Fruit fly (Drosophila melanogaster) whole organism, embryonic: Measurements from ENCODE around the gene CG10730.

ENCODE experiments used
- Antp ChIP-seq: fragments of 200-800 bp; sonication (Bioruptor generic); optimal IDR thresholded peaks from 3 replicates; lab custom pipeline; 2016; ENCODE audit warnings: missing biosample characterization, missing genetic modification characterization
- B-H2 ChIP-seq: fragments of 200-800 bp; sonication (Bioruptor generic); optimal IDR thresholded peaks from 2 replicates; lab custom pipeline; 2018; ENCODE audit warnings: missing biosample characterization, mild to moderate bottlenecking, missing genetic modification characterization
- Bdp1 ChIP-seq: fragments of 200-800 bp; sonication (Bioruptor generic); optimal IDR thresholded peaks from 3 replicates; lab custom pipeline; 2016; ENCODE audit warnings: missing biosample characterization, missing genetic modification characterization
- CG10209 ChIP-seq: fragments of 200-800 bp; sonication (Bioruptor generic); optimal IDR thresholded peaks from 3 replicates; lab custom pipeline; 2017; ENCODE audit warnings: missing biosample characterization, mild to moderate bottlenecking, missing genetic modification characterization, missing genetic modification reagents
- CG10321 ChIP-seq: fragments of 200-800 bp; sonication (Bioruptor generic); IDR thresholded peaks from 2 replicates; pipeline ENCODE4 v1.3.6; 2022; ENCODE audit warnings: missing biosample characterization, missing genetic modification characterization
- CG10366 ChIP-seq: fragments of 200-800 bp; sonication (Bioruptor generic); IDR thresholded peaks from 2 replicates; pipeline ENCODE4 v1.3.6; 2022; ENCODE audit warnings: missing biosample characterization, missing genetic modification characterization
- CG11093 ChIP-seq: fragments of 200-800 bp; sonication (Bioruptor generic); IDR thresholded peaks from 3 replicates; pipeline ENCODE4 v1.3.6; 2022; ENCODE audit warnings: missing biosample characterization, missing genetic modification characterization
- CG12391 ChIP-seq: fragments of 200-800 bp; sonication (Bioruptor generic); optimal IDR thresholded peaks from 3 replicates; lab custom pipeline; 2018; ENCODE audit warnings: missing biosample characterization, mild to moderate bottlenecking, missing genetic modification characterization, moderate library complexity
- CG13123 ChIP-seq: fragments of 200-800 bp; sonication (Bioruptor generic); optimal IDR thresholded peaks from 2 replicates; lab custom pipeline; 2016; ENCODE audit warnings: missing biosample characterization, missing genetic modification characterization
- CG15601 ChIP-seq: fragments of 200-800 bp; sonication (Bioruptor generic); optimal IDR thresholded peaks from 3 replicates; lab custom pipeline; 2019; ENCODE audit warnings: missing biosample characterization, mild to moderate bottlenecking, missing genetic modification characterization, moderate library complexity
- CG2116 ChIP-seq: fragments of 200-800 bp; sonication (Bioruptor generic); optimal IDR thresholded peaks from 3 replicates; lab custom pipeline; 2018; ENCODE audit warnings: missing biosample characterization, mild to moderate bottlenecking, missing genetic modification characterization
- CG3065 ChIP-seq: fragments of 200-800 bp; sonication (Bioruptor generic); optimal IDR thresholded peaks from 2 replicates; lab custom pipeline; 2016; ENCODE audit warnings: missing biosample characterization, missing genetic modification characterization
- CG34422 ChIP-seq: fragments of 200-800 bp; sonication (Bioruptor generic); IDR thresholded peaks from 3 replicates; pipeline ENCODE4 v1.3.6; 2022; ENCODE audit warnings: missing biosample characterization, missing genetic modification characterization
- CG4424 ChIP-seq: fragments of 200-800 bp; sonication (Bioruptor generic); optimal IDR thresholded peaks from 3 replicates; lab custom pipeline; 2016; ENCODE audit warnings: missing biosample characterization, missing genetic modification characterization
- CG5180 ChIP-seq: fragments of 200-800 bp; sonication (Bioruptor generic); optimal IDR thresholded peaks from 3 replicates; lab custom pipeline; 2017; ENCODE audit warnings: missing biosample characterization, missing genetic modification characterization, mild to moderate bottlenecking, moderate library complexity, missing genetic modification reagents
- CG6254 ChIP-seq: fragments of 200-800 bp; sonication (Bioruptor generic); optimal IDR thresholded peaks from 3 replicates; lab custom pipeline; 2017; ENCODE audit warnings: mild to moderate bottlenecking, missing biosample characterization, missing genetic modification reagents, missing genetic modification characterization
- CG6813 ChIP-seq: fragments of 200-800 bp; sonication (Bioruptor generic); optimal IDR thresholded peaks from 2 replicates; lab custom pipeline; 2017; ENCODE audit warnings: missing biosample characterization, missing genetic modification characterization, mild to moderate bottlenecking, moderate library complexity, missing genetic modification reagents
- CG8359 ChIP-seq: fragments of 200-800 bp; sonication (Bioruptor generic); optimal IDR thresholded peaks from 2 replicates; lab custom pipeline; 2017; ENCODE audit warnings: missing biosample characterization, mild to moderate bottlenecking, missing genetic modification characterization, borderline replicate concordance
- CG9215 ChIP-seq: fragments of 200-800 bp; sonication (Bioruptor generic); IDR thresholded peaks from 2 replicates; pipeline ENCODE4 v1.3.6; 2022; ENCODE audit warnings: missing biosample characterization, missing genetic modification characterization
- Camta ChIP-seq: fragments of 200-800 bp; sonication (Bioruptor generic); optimal IDR thresholded peaks from 2 replicates; lab custom pipeline; 2016; ENCODE audit warnings: missing biosample characterization, missing genetic modification characterization
- Chrac-16 ChIP-seq: fragments of 200-800 bp; sonication (Bioruptor generic); optimal IDR thresholded peaks from 3 replicates; lab custom pipeline; 2016; ENCODE audit warnings: missing biosample characterization, missing genetic modification characterization
- CkIIα-i1 ChIP-seq: fragments of 200-800 bp; sonication (Bioruptor generic); IDR thresholded peaks from 2 replicates; pipeline ENCODE4 v1.3.6; 2022; ENCODE audit warnings: missing biosample characterization, missing genetic modification characterization
- CoRest ChIP-seq: fragments of 200-800 bp; sonication (Bioruptor generic); optimal IDR thresholded peaks from 3 replicates; lab custom pipeline; 2018; ENCODE audit warnings: missing biosample characterization, mild to moderate bottlenecking, missing genetic modification characterization, moderate library complexity
- Dbx ChIP-seq: fragments of 200-800 bp; sonication (Bioruptor generic); IDR thresholded peaks from 3 replicates; pipeline ENCODE4 v1.3.6; 2022; ENCODE audit warnings: missing biosample characterization, missing genetic modification characterization
- Dfd ChIP-seq, 2 experiments: fragments of >200 bp; optimal IDR thresholded peaks; 2 replicates each; lab custom pipeline; 2017; ENCODE audit warnings: missing biosample characterization in 2 of 2, missing genetic modification characterization in 2 of 2
- Dref ChIP-seq: fragments of 200-800 bp; sonication (Bioruptor generic); IDR thresholded peaks from 2 replicates; pipeline ENCODE4 v1.3.6; 2022; ENCODE audit warnings: missing biosample characterization, missing genetic modification characterization
- Fer3 ChIP-seq: fragments of 200-800 bp; sonication (Bioruptor generic); optimal IDR thresholded peaks from 2 replicates; lab custom pipeline; 2018; ENCODE audit warnings: missing biosample characterization, mild to moderate bottlenecking, missing genetic modification characterization, moderate library complexity
- HLHmδ ChIP-seq: fragments of 200-800 bp; sonication (Bioruptor generic); optimal IDR thresholded peaks from 2 replicates; lab custom pipeline; 2018; ENCODE audit warnings: missing biosample characterization, mild to moderate bottlenecking, missing genetic modification characterization, moderate library complexity
- Hr39 ChIP-seq: fragments of >200 bp; optimal IDR thresholded peaks from 2 replicates; lab custom pipeline; 2017
- Hr51 ChIP-seq, 2 experiments: fragments of 200-800 bp; sonication (Bioruptor generic); optimal IDR thresholded peaks; 2 replicates in 1 of 2; 3 replicates in 1 of 2; lab custom pipeline; 2016 to 2018; ENCODE audit warnings: missing biosample characterization in 2 of 2, missing genetic modification characterization in 2 of 2, mild to moderate bottlenecking in 1 of 2, moderate library complexity in 1 of 2
- MTF-1 ChIP-seq: fragments of 200-800 bp; sonication (Bioruptor generic); optimal IDR thresholded peaks from 2 replicates; lab custom pipeline; 2018; ENCODE audit warnings: missing biosample characterization, mild to moderate bottlenecking, missing genetic modification characterization, borderline replicate concordance
- NK7.1 ChIP-seq: fragments of 200-800 bp; sonication (Bioruptor generic); optimal IDR thresholded peaks from 3 replicates; lab custom pipeline; 2016; ENCODE audit warnings: missing biosample characterization, missing genetic modification characterization
- Nf-YB ChIP-seq: fragments of 200-800 bp; sonication (Bioruptor generic); optimal IDR thresholded peaks from 3 replicates; lab custom pipeline; 2019; ENCODE audit warnings: missing biosample characterization, mild to moderate bottlenecking, missing genetic modification characterization, moderate library complexity
- Pdp1 ChIP-seq, 2 experiments: fragments of 200-800 bp; sonication (Bioruptor generic); optimal IDR thresholded peaks; 3 replicates each; lab custom pipeline; 2016; ENCODE audit warnings: missing biosample characterization in 2 of 2, missing genetic modification characterization in 2 of 2, mild to moderate bottlenecking in 1 of 2, moderate library complexity in 1 of 2
- Side ChIP-seq: fragments of 200-800 bp; sonication (Bioruptor generic); optimal IDR thresholded peaks from 2 replicates; lab custom pipeline; 2016; ENCODE audit warnings: missing biosample characterization, missing genetic modification characterization
- Tbp ChIP-seq: fragments of >200 bp; optimal IDR thresholded peaks from 2 replicates; lab custom pipeline; 2018; ENCODE audit warnings: missing biosample characterization, missing genetic modification characterization
- aop ChIP-seq: fragments of 200-800 bp; sonication (Bioruptor generic); IDR thresholded peaks from 2 replicates; pipeline ENCODE4 v1.3.6; 2022; ENCODE audit warnings: missing biosample characterization, missing genetic modification characterization
- br ChIP-seq: fragments of >200 bp; optimal IDR thresholded peaks from 2 replicates; lab custom pipeline; 2017
- dan ChIP-seq: fragments of 200-800 bp; sonication (Bioruptor generic); IDR thresholded peaks from 2 replicates; pipeline ENCODE4 v1.3.6; 2022; ENCODE audit warnings: missing biosample characterization, missing genetic modification characterization
- dati ChIP-seq: fragments of 200-800 bp; sonication (Bioruptor generic); IDR thresholded peaks from 2 replicates; pipeline ENCODE4 v1.3.6; 2022; ENCODE audit warnings: missing biosample characterization, missing genetic modification characterization
- ftz-f1 ChIP-seq: fragments of 200-800 bp; sonication (Bioruptor generic); optimal IDR thresholded peaks from 2 replicates; lab custom pipeline; 2016; ENCODE audit warnings: missing biosample characterization, missing genetic modification characterization
- grn ChIP-seq: fragments of 200-800 bp; sonication (Bioruptor generic); optimal IDR thresholded peaks from 3 replicates; lab custom pipeline; 2017; ENCODE audit warnings: missing biosample characterization, missing genetic modification characterization
- ham ChIP-seq: fragments of 200-800 bp; sonication (Bioruptor generic); IDR thresholded peaks from 2 replicates; pipeline ENCODE4 v1.3.6; 2022; ENCODE audit warnings: missing biosample characterization, missing genetic modification characterization
- jigr1 ChIP-seq: fragments of 200-800 bp; sonication (Bioruptor generic); IDR thresholded peaks from 3 replicates; pipeline ENCODE4 v1.3.6; 2022; ENCODE audit warnings: missing biosample characterization, missing genetic modification characterization
- klu ChIP-seq: fragments of 200-800 bp; sonication (Bioruptor generic); IDR thresholded peaks from 2 replicates; pipeline ENCODE4 v1.3.6; 2022; ENCODE audit warnings: missing biosample characterization, missing genetic modification characterization
- lola ChIP-seq, 3 experiments: fragments of >200 bp in 2 of 3; fragments of 200-800 bp in 1 of 3; sonication (Bioruptor generic) in 1 of 3; optimal IDR thresholded peaks; 2 replicates each; lab custom pipeline; 2017 to 2019; ENCODE audit warnings: missing biosample characterization in 3 of 3, missing genetic modification characterization in 3 of 3, mild to moderate bottlenecking in 1 of 3, moderate library complexity in 1 of 3
- pho ChIP-seq: fragments of 200-800 bp; sonication (Bioruptor generic); optimal IDR thresholded peaks from 2 replicates; lab custom pipeline; 2016; ENCODE audit warnings: missing biosample characterization, missing genetic modification characterization
- shn ChIP-seq: fragments of 200-800 bp; sonication (Bioruptor generic); optimal IDR thresholded peaks from 3 replicates; lab custom pipeline; 2016; ENCODE audit warnings: missing biosample characterization, missing genetic modification characterization
- tgo ChIP-seq: fragments of 200-800 bp; sonication (Bioruptor generic); IDR thresholded peaks from 3 replicates; pipeline ENCODE4 v1.3.6; 2022; ENCODE audit warnings: missing biosample characterization, missing genetic modification characterization
- tup ChIP-seq: fragments of 200-800 bp; sonication (Bioruptor generic); optimal IDR thresholded peaks from 2 replicates; lab custom pipeline; 2016; ENCODE audit warnings: missing biosample characterization, mild to moderate bottlenecking, missing genetic modification characterization, moderate library complexity
- vfl ChIP-seq: fragments of 200-800 bp; sonication (Bioruptor generic); optimal IDR thresholded peaks from 2 replicates; lab custom pipeline; 2016; ENCODE audit warnings: missing biosample characterization, missing genetic modification characterization
- wor ChIP-seq: fragments of 200-800 bp; sonication (Bioruptor generic); IDR thresholded peaks from 2 replicates; pipeline ENCODE4 v1.3.6; 2022; ENCODE audit warnings: missing biosample characterization, missing genetic modification characterization

Gene CG10730

dm6 chr2L:20027382-20027919 is 44.5 kb downstream of the CG10730 start, which contains the start of gene sNPF (continued):
- TF ChIP-seq Fer3 (tag; lab: Kevin White, UChicago) (peak; percentile 7), ftz-f1 (GFP tag; lab: Kevin White, UChicago) (no peak), jigr1 (GFP tag; lab: Robert Waterston, UW) (no peak), CG6813 (GFP tag; lab: Kevin White, UChicago) (no peak), MTF-1 (GFP tag; lab: Kevin White, UChicago) (no peak), B-H2 (peak; percentile 8), lola (GFP tag; optimal IDR thresholded peaks at IDR 0.05; lab: Kevin White, UChicago) (no peak), Nf-YB (GFP tag; lab: Kevin White, UChicago) (no peak), Dfd (GFP tag; optimal IDR thresholded peaks at IDR 0.05; lab: Kevin White, UChicago) (no peak), CG4424 (no peak), Hr39 (lab: Kevin White, UChicago) (no peak), Dref (GFP tag; lab: Robert Waterston, UW) (no peak), CG9215 (GFP tag; lab: Robert Waterston, UW) (peak; percentile 42; the same call in 1 of the 2 replicates), CG13123 (GFP tag; lab: Kevin White, UChicago) (no peak), Camta (GFP tag; lab: Kevin White, UChicago) (peak; percentile 24), Dbx (GFP tag; lab: Robert Waterston, UW) (no peak), tgo (peak; percentile 41; the same call in 1 of the 3 replicates), CG2116 (GFP tag; lab: Kevin White, UChicago) (no peak), Side (GFP tag; lab: Kevin White, UChicago) (no peak), NK7.1 (GFP tag; lab: Kevin White, UChicago) (no peak), shn (peak; percentile 57), grn (GFP tag; lab: Kevin White, UChicago) (no peak), tup (GFP tag; lab: Kevin White, UChicago) (no peak), br (lab: Kevin White, UChicago) (no peak), CG6254 (GFP tag; lab: Kevin White, UChicago) (no peak), klu (GFP tag; lab: Robert Waterston, UW) (peak; percentile 48; the same call in 1 of the 2 replicates), HLHmδ (no peak), dati (GFP tag; lab: Robert Waterston, UW) (no peak), Chrac-16 (GFP tag; lab: Kevin White, UChicago) (peak; percentile 29), CG12391 (tag; lab: Kevin White, UChicago) (no peak), CG10366 (GFP tag; lab: Robert Waterston, UW) (no peak), wor (GFP tag; lab: Robert Waterston, UW) (no peak), Tbp (no peak), Pdp1 (GFP tag; optimal IDR thresholded peaks at IDR 0.05; lab: Kevin White, UChicago) (peak in 1 of 2 experiments; percentile 41), CG15601 (tag; lab: Kevin White, UChicago) (peak; percentile 100), CG10209 (GFP tag; lab: Kevin White, UChicago) (peak; percentile 71), ham (GFP tag; lab: Robert Waterston, UW) (no peak), aop (GFP tag; lab: Robert Waterston, UW) (no peak), vfl (no peak), CoRest (tag; lab: Kevin White, UChicago) (peak; percentile 69), CG11093 (GFP tag; lab: Robert Waterston, UW) (no peak), CG8359 (GFP tag; lab: Kevin White, UChicago) (no peak), CkIIα-i1 (GFP tag; lab: Robert Waterston, UW) (no peak), Hr51 (GFP tag; optimal IDR thresholded peaks at IDR 0.05; lab: Kevin White, UChicago) (peak in 1 of 2 experiments; percentile 67), CG10321 (GFP tag; lab: Robert Waterston, UW) (no peak), pho (peak; percentile 68), CG5180 (GFP tag; lab: Kevin White, UChicago) (no peak), dan (GFP tag; lab: Robert Waterston, UW) (no peak), Bdp1 (GFP tag; lab: Kevin White, UChicago) (no peak), CG34422 (GFP tag; lab: Robert Waterston, UW) (no peak), Antp (GFP tag; lab: Kevin White, UChicago) (no peak), CG3065 (GFP tag; lab: Kevin White, UChicago) (no peak)
